Worm (Caenorhabditis elegans) whole organism, L3 larva: ENCODE measurements around the gene F54F2.7.

Source experiments
- ceh-16 ChIP-seq: sonication (generic microtip); optimal IDR thresholded peaks from 2 replicates; lab custom pipeline; 2017; ENCODE audit warnings: missing biosample characterization, missing genetic modification characterization
- ceh-28 ChIP-seq: fragments of 150-350 bp; optimal IDR thresholded peaks from 2 replicates; lab custom pipeline; 2014; ENCODE audit warnings: missing biosample characterization, missing genetic modification reagents, missing genetic modification characterization
- ceh-82 ChIP-seq: fragments of 150-350 bp; optimal IDR thresholded peaks from 2 replicates; lab custom pipeline; 2014; ENCODE audit warnings: missing biosample characterization, missing genetic modification characterization
- egl-5 ChIP-seq: fragments of 150-350 bp; optimal IDR thresholded peaks from 2 replicates; lab custom pipeline; 2017; ENCODE audit warnings: missing biosample characterization, missing genetic modification reagents, missing genetic modification characterization, inconsistent platforms
- elt-1 ChIP-seq: fragments of 150-350 bp; optimal IDR thresholded peaks from 2 replicates; lab custom pipeline; 2014; ENCODE audit warnings: missing biosample characterization, missing genetic modification characterization
- elt-2 ChIP-seq: sonication (generic microtip); optimal IDR thresholded peaks from 2 replicates; lab custom pipeline; 2016; ENCODE audit warnings: missing genetic modification reagents, mild to moderate bottlenecking, missing genetic modification characterization, missing compliant biosample characterization
- elt-3 ChIP-seq, 3 experiments: fragments of 150-350 bp in 1 of 3; sonication (generic microtip) in 2 of 3; optimal IDR thresholded peaks; 2 replicates in 2 of 3; 4 replicates in 1 of 3; lab custom pipeline; 2014 to 2017; ENCODE audit warnings: missing biosample characterization in 3 of 3, missing genetic modification characterization in 3 of 3
- fkh-10 ChIP-seq: sonication (generic microtip); optimal IDR thresholded peaks from 2 replicates; lab custom pipeline; 2017; ENCODE audit warnings: missing biosample characterization, missing genetic modification reagents, missing genetic modification characterization
- fkh-2 ChIP-seq: fragments of 150-350 bp; optimal IDR thresholded peaks from 2 replicates; lab custom pipeline; 2014; ENCODE audit warnings: missing biosample characterization, missing genetic modification reagents, missing genetic modification characterization
- fos-1 ChIP-seq: fragments of 150-350 bp; optimal IDR thresholded peaks from 2 replicates; lab custom pipeline; 2014; ENCODE audit warnings: missing biosample characterization, missing genetic modification characterization
- lin-15B ChIP-seq: fragments of 150-350 bp; optimal IDR thresholded peaks from 2 replicates; lab custom pipeline; 2014; ENCODE audit warnings: missing biosample characterization, missing genetic modification characterization
- lin-39 ChIP-seq: fragments of 150-350 bp; optimal IDR thresholded peaks from 2 replicates; lab custom pipeline; 2018; ENCODE audit warnings: missing biosample characterization, missing genetic modification reagents, missing genetic modification characterization
- nfya-1 ChIP-seq: sonication (generic microtip); optimal IDR thresholded peaks from 2 replicates; lab custom pipeline; 2017; ENCODE audit warnings: missing genetic modification characterization, mild to moderate bottlenecking, missing compliant biosample characterization, antibody characterized with exemption, moderate library complexity; ENCODE audit not compliant: insufficient read depth
- nhr-12 ChIP-seq: fragments of 150-350 bp; optimal IDR thresholded peaks from 2 replicates; lab custom pipeline; 2014; ENCODE audit warnings: missing biosample characterization, missing genetic modification characterization
- nhr-23 ChIP-seq: fragments of 150-350 bp; optimal IDR thresholded peaks from 2 replicates; lab custom pipeline; 2014; ENCODE audit warnings: missing biosample characterization, missing genetic modification reagents, missing genetic modification characterization
- nhr-25 ChIP-seq: sonication (generic microtip); optimal IDR thresholded peaks from 2 replicates; lab custom pipeline; 2017; ENCODE audit warnings: missing biosample characterization, missing genetic modification characterization
- nhr-28 ChIP-seq: fragments of 150-350 bp; optimal IDR thresholded peaks from 2 replicates; lab custom pipeline; 2014; ENCODE audit warnings: missing biosample characterization, missing genetic modification characterization
- nhr-43 ChIP-seq: sonication (generic microtip); optimal IDR thresholded peaks from 2 replicates; lab custom pipeline; 2016; ENCODE audit warnings: mild to moderate bottlenecking, missing genetic modification characterization, missing compliant biosample characterization; ENCODE audit not compliant: poor library complexity, severe bottlenecking
- nhr-76 ChIP-seq: fragments of 150-350 bp; sonication (generic microtip); optimal IDR thresholded peaks from 5 replicates; lab custom pipeline; 2014; ENCODE audit warnings: missing biosample characterization, missing genetic modification characterization
- nhr-77 ChIP-seq: fragments of 150-350 bp; optimal IDR thresholded peaks from 2 replicates; lab custom pipeline; 2014; ENCODE audit warnings: missing biosample characterization, missing genetic modification characterization
- pha-4 ChIP-seq: fragments of 150-350 bp; optimal IDR thresholded peaks from 2 replicates; lab custom pipeline; 2014; ENCODE audit warnings: missing biosample characterization, missing genetic modification reagents, missing genetic modification characterization
- sea-2 ChIP-seq: fragments of 150-350 bp; sonication (generic microtip); optimal IDR thresholded peaks from 4 replicates; lab custom pipeline; 2014; ENCODE audit warnings: missing biosample characterization, missing genetic modification reagents, missing genetic modification characterization
- skn-1 ChIP-seq: fragments of 150-350 bp; optimal IDR thresholded peaks from 2 replicates; lab custom pipeline; 2014; ENCODE audit warnings: missing biosample characterization, missing genetic modification characterization
- snpc-4 ChIP-seq: fragments of 150-350 bp; optimal IDR thresholded peaks from 2 replicates; lab custom pipeline; 2014; ENCODE audit warnings: missing biosample characterization, missing genetic modification characterization
- tbx-2 ChIP-seq: sonication (generic microtip); optimal IDR thresholded peaks from 2 replicates; lab custom pipeline; 2016; ENCODE audit warnings: mild to moderate bottlenecking, missing genetic modification characterization, missing compliant biosample characterization
- ztf-4 ChIP-seq: fragments of 150-350 bp; optimal IDR thresholded peaks from 2 replicates; lab custom pipeline; 2014; ENCODE audit warnings: missing biosample characterization, missing genetic modification characterization

F54F2.7 gene

ce11 chrIII:8829245-8829644 is 22.1 kb upstream of the F54F2.7 start, which contains the start of gene F44E2.3:
Gene F44E2.3, minus strand, starts transcription at chrIII:8829305.
- TF ChIP-seq ceh-82 (no peak), elt-2 (tag; lab: Kevin White, UChicago) (no peak), nfya-1 (tag; lab: Kevin White, UChicago) (peak; percentile 79), lin-15B (tag; lab: Kevin White, UChicago) (peak; percentile 66)

- no peak for TF ChIP-seq elt-1 (tag; lab: Kevin White, UChicago)
- no peak for TF ChIP-seq lin-15B (tag; lab: Kevin White, UChicago)
- TF ChIP-seq egl-5 (tag; lab: Kevin White, UChicago) = no peak
- TF ChIP-seq nhr-28 = no peak
- TF ChIP-seq nhr-12 = no peak
- TF ChIP-seq nhr-25 = no peak
- no peak for TF ChIP-seq fkh-2 (tag; lab: Kevin White, UChicago)
- TF ChIP-seq, all 47 proteins: peak for 0
Observed at ce11 chrIII:8827128-8827527, 20.0 kb upstream of the F54F2.7 start, which contains the start of gene F54F2.9. Gene F54F2.9, minus strand, starts transcription at chrIII:8827228.

ce11 chrIII:8824556-8824955 is 17.4 kb upstream of the F54F2.7 start:
- TF ChIP-seq nhr-43 (tag; lab: Kevin White, UChicago) (no peak), elt-3 (tag; optimal IDR thresholded peaks at IDR 0.05; lab: Kevin White, UChicago) (no peak), sea-2 (no peak), nhr-76 (no peak)

- TF ChIP-seq skn-1 (tag; lab: Kevin White, UChicago) = no peak
- TF ChIP-seq, all 47 proteins: peak for 0
Observed at ce11 chrIII:8818599-8818998, 11.5 kb upstream of the F54F2.7 start, which contains the start of gene pat-2. Gene pat-2, plus strand, starts transcription at chrIII:8818899.

- TF ChIP-seq egl-5 (tag; lab: Kevin White, UChicago) (peak; percentile 41), lin-39 (tag; lab: Kevin White, UChicago) (peak; percentile 29), ceh-28 (tag; lab: Kevin White, UChicago) (no peak)
Observed at ce11 chrIII:8815699-8816098, 8.6 kb upstream of the F54F2.7 start.

ce11 chrIII:8811111-8811510 is 4.0 kb upstream of the F54F2.7 start:
- no peak for TF ChIP-seq nhr-76
- TF ChIP-seq nhr-77 (tag; lab: Kevin White, UChicago) = no peak
- TF ChIP-seq fkh-10 (GFP tag; lab: Kevin White, UChicago) = peak; percentile 22
- no peak for TF ChIP-seq elt-2 (tag; lab: Kevin White, UChicago)
- no peak for TF ChIP-seq ceh-16 (tag; lab: Kevin White, UChicago)
- TF ChIP-seq pha-4 = no peak
- no peak for TF ChIP-seq nhr-25
- no peak for TF ChIP-seq snpc-4 (tag; lab: Kevin White, UChicago)

ce11 chrIII:8809245-8809971 is 2.3 kb upstream of the F54F2.7 start, which contains the start of gene prx-19:
Gene prx-19, minus strand, starts transcription at chrIII:8809295.
- TF ChIP-seq nhr-23 (tag; lab: Kevin White, UChicago) (peak; percentile 53), tbx-2 (tag; lab: Kevin White, UChicago) (no peak), elt-2 (tag; lab: Kevin White, UChicago) (peak; percentile 61), nhr-25 (peak; percentile 76), lin-15B (tag; lab: Kevin White, UChicago) (peak; percentile 63), egl-5 (tag; lab: Kevin White, UChicago) (peak; percentile 32), fos-1 (tag; lab: Kevin White, UChicago) (no peak), pha-4 (peak; percentile 63), nhr-43 (tag; lab: Kevin White, UChicago) (peak; percentile 0), ztf-4 (tag; lab: Kevin White, UChicago) (no peak), skn-1 (tag; lab: Kevin White, UChicago) (peak; percentile 57), lin-39 (tag; lab: Kevin White, UChicago) (peak; percentile 56), ceh-28 (tag; lab: Kevin White, UChicago) (peak; percentile 23), nfya-1 (tag; lab: Kevin White, UChicago) (peak; percentile 72)
